Worm (Caenorhabditis elegans): Measurements from ENCODE around the gene fbxb-14.

The fbxb-14 gene

DNA sequence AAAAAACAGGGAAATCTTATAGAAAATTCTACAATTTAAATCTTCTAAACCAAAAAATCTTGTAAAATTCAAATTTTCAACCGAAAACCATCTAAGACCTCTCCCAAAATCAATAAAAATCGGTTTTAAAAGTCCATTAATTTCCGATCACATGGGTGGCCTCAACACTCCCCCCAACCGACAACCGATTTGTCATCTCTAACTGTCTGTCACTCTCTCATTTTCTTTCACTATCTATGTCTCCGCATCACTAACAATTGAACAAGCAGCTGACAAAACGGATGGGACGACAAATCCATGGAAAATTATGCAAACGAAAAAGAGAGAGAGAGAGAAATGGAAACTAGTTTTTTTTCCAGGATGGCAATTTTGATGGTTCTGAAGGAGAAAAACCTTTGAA, 20.4 kb upstream of the fbxb-14 start (continued):
- TF ChIP-seq pax-3 (tag; optimal IDR thresholded peaks at IDR 0.05): no peak
- no peak for TF ChIP-seq ces-1 (GFP tag; optimal IDR thresholded peaks at IDR 0.05)
- TF ChIP-seq snpc-4 (tag; optimal IDR thresholded peaks at IDR 0.05): peak; percentile 64
- TF ChIP-seq nhr-47 (tag; optimal IDR thresholded peaks at IDR 0.05): peak; percentile 40
- TF ChIP-seq mdl-1 (tag; optimal IDR thresholded peaks at IDR 0.05): peak in 1 of 2 experiments; percentile 81
- peak; percentile 40 for TF ChIP-seq ztf-4 (tag; optimal IDR thresholded peaks at IDR 0.05)
- TF ChIP-seq nhr-28 (tag; optimal IDR thresholded peaks at IDR 0.05): no peak
- peak; percentile 26 for TF ChIP-seq nhr-11 (tag; optimal IDR thresholded peaks at IDR 0.05)
- TF ChIP-seq hpl-2 (GFP tag; optimal IDR thresholded peaks at IDR 0.05): no peak
- no peak for TF ChIP-seq pqm-1 (tag; optimal IDR thresholded peaks at IDR 0.05)
- peak; percentile 66 for TF ChIP-seq tbx-2 (tag; optimal IDR thresholded peaks at IDR 0.05)
- TF ChIP-seq unc-30 (tag; optimal IDR thresholded peaks at IDR 0.05): no peak
- TF ChIP-seq efl-1 (optimal IDR thresholded peaks at IDR 0.05): peak; percentile 61 to 68
- peak; percentile 53 to 81 for TF ChIP-seq efl-1 (GFP tag; optimal IDR thresholded peaks at IDR 0.05 in 1 of 2)
- TF ChIP-seq ceh-90 (tag; optimal IDR thresholded peaks at IDR 0.05): no peak
- TF ChIP-seq elt-2 (tag; optimal IDR thresholded peaks at IDR 0.05): no peak
- TF ChIP-seq grh-1 (GFP tag; IDR thresholded peaks at IDR 0.05): peak; percentile 47; the same call in 1 of the 2 replicates
- peak; percentile 34 to 57 (median 49) for TF ChIP-seq dpl-1 (GFP tag; optimal IDR thresholded peaks at IDR 0.05)
- TF ChIP-seq lin-13 (GFP tag; optimal IDR thresholded peaks at IDR 0.05): peak; percentile 73
- TF ChIP-seq nhr-85 (tag): peak; percentile 83

- TF ChIP-seq efl-1 (optimal IDR thresholded peaks at IDR 0.05) (no peak), efl-1 (GFP tag; optimal IDR thresholded peaks at IDR 0.05 in 1 of 2) (no peak), nhr-20 (tag; optimal IDR thresholded peaks at IDR 0.05) (no peak), mef-2 (tag; optimal IDR thresholded peaks at IDR 0.05) (no peak), unc-62 (GFP tag; optimal IDR thresholded peaks at IDR 0.05) (no peak), nhr-84 (tag; optimal IDR thresholded peaks at IDR 0.05) (no peak), unc-30 (tag; optimal IDR thresholded peaks at IDR 0.05) (no peak), blmp-1 (tag; optimal IDR thresholded peaks at IDR 0.05) (no peak), unc-86 (tag; optimal IDR thresholded peaks at IDR 0.05) (no peak), lin-14 (GFP tag; optimal IDR thresholded peaks at IDR 0.05) (no peak), lin-39 (tag; optimal IDR thresholded peaks at IDR 0.05) (no peak), nhr-90 (tag; optimal IDR thresholded peaks at IDR 0.05; ENCODE audit: poor library complexity) (no peak), swsn-7 (tag; optimal IDR thresholded peaks at IDR 0.05) (no peak), aha-1 (tag; optimal IDR thresholded peaks at IDR 0.05) (no peak)
Observed at ce11 chrII:602020-602419, 19.5 kb upstream of the fbxb-14 start, which contains the start of gene nhl-3. TSS of gene nhl-3 (minus strand) at chrII:602120.

ce11 chrII:601305-601704, 18.8 kb upstream of the fbxb-14 start:
- TF ChIP-seq swsn-7 (tag; optimal IDR thresholded peaks at IDR 0.05) (peak; percentile 49), ceh-82 (tag; optimal IDR thresholded peaks at IDR 0.05) (peak in 2 of 3 experiments; percentile 4 to 36), nhr-12 (tag; optimal IDR thresholded peaks at IDR 0.05) (no peak), lin-15B (tag; optimal IDR thresholded peaks at IDR 0.05) (no peak), fkh-4 (tag; optimal IDR thresholded peaks at IDR 0.05; ENCODE audit: borderline replicate concordance) (no peak), jun-1 (tag; optimal IDR thresholded peaks at IDR 0.05) (no peak), sptf-1 (tag; optimal IDR thresholded peaks at IDR 0.05) (no peak), ztf-4 (tag; optimal IDR thresholded peaks at IDR 0.05) (no peak), nhr-77 (tag; optimal IDR thresholded peaks at IDR 0.05) (no peak), unc-98 (GFP tag; IDR thresholded peaks at IDR 0.05) (no peak), F16B12.6 (tag; optimal IDR thresholded peaks at IDR 0.05) (no peak), zag-1 (tag; optimal IDR thresholded peaks at IDR 0.05) (no peak), ztf-11 (tag; optimal IDR thresholded peaks at IDR 0.05) (no peak), nhr-28 (tag; optimal IDR thresholded peaks at IDR 0.05) (no peak), mep-1 (tag; optimal IDR thresholded peaks at IDR 0.05) (peak; percentile 51), C34B4.2 (tag; optimal IDR thresholded peaks at IDR 0.05) (no peak), sup-37 (GFP tag; optimal IDR thresholded peaks at IDR 0.05) (no peak), egl-13 (tag; optimal IDR thresholded peaks at IDR 0.05) (peak; percentile 35), lin-35 (GFP tag; optimal IDR thresholded peaks at IDR 0.05) (peak; percentile 26 to 51), C16A3.4 (tag; optimal IDR thresholded peaks at IDR 0.05) (no peak), nhr-71 (tag; optimal IDR thresholded peaks at IDR 0.05) (peak; percentile 71), grh-1 (GFP tag; IDR thresholded peaks at IDR 0.05) (no peak), ces-1 (GFP tag; optimal IDR thresholded peaks at IDR 0.05) (no peak), tlp-1 (tag; optimal IDR thresholded peaks at IDR 0.05) (no peak), fkh-10 (GFP tag; optimal IDR thresholded peaks at IDR 0.05) (no peak), lin-13 (GFP tag; optimal IDR thresholded peaks at IDR 0.05) (peak; percentile 38), nhr-11 (tag; optimal IDR thresholded peaks at IDR 0.05) (peak; percentile 6), hpl-2 (GFP tag; optimal IDR thresholded peaks at IDR 0.05) (no peak), snpc-4 (tag; optimal IDR thresholded peaks at IDR 0.05) (no peak), nhr-47 (tag; optimal IDR thresholded peaks at IDR 0.05) (peak; percentile 60)
